Fruit fly (Drosophila melanogaster): ENCODE measurements around the gene CG31897.

CG31897 gene

DNA sequence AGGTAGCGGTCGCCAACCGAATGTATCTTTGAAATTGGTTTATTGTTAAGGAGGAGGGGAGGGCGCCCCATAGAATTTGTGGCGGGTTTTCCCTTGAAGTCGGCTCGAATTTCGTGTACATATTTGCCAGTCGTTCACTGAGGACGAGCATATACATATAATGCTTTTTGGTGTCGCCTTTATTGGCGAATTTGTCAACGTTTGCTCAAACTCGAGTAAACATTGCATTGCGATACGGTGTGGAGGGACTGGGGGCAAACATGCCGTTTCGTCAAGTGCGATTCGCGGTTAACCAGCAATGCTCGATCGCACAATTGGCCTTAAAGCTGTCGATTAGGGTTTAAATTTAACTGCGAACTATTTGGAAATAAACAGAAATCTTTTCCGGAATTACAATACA, 24.7 kb upstream of the CG31897 start:
- no peak for TF ChIP-seq CTCF (optimal IDR thresholded peaks at IDR 0.05)

DNA sequence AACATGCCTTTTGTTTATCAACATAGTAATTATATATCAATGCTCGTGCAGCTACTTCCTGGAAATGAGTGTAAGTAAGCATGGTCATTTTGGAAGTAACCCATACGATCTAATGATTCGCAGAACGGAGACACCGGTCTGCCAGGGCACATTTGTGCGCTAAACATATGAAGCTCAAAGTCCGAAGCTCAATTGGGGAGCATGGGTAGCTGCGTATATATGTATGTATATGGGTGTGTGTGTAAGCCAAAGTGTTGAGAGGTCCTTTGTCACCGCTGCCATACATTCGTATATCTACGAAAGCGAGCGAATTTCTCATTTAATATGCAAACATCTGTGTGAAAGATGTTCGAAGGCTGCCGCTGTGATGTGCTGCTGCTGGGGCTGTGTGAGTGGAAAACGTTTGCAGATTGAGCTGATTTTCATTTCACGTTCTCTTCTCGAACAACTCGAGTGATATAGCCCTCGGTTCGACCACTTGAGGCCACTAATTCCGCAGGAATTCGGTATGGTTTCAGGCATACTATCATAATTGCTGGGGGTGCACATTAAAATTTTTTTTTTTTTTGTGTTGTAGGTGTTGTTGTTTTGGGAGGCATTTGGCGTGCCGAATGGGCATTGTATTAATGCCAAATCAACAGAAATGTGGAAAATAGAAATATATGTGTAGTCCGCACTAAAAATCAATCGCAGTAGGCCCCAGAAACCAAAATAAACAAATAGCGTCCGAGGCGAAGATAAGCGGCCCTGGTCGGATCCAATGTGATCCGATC, 23.9 kb upstream of the CG31897 start:
- no peak for TF ChIP-seq CTCF (optimal IDR thresholded peaks at IDR 0.05)
- TF ChIP-seq CG8478 (optimal IDR thresholded peaks at IDR 0.05), result peak; percentile 23

DNA sequence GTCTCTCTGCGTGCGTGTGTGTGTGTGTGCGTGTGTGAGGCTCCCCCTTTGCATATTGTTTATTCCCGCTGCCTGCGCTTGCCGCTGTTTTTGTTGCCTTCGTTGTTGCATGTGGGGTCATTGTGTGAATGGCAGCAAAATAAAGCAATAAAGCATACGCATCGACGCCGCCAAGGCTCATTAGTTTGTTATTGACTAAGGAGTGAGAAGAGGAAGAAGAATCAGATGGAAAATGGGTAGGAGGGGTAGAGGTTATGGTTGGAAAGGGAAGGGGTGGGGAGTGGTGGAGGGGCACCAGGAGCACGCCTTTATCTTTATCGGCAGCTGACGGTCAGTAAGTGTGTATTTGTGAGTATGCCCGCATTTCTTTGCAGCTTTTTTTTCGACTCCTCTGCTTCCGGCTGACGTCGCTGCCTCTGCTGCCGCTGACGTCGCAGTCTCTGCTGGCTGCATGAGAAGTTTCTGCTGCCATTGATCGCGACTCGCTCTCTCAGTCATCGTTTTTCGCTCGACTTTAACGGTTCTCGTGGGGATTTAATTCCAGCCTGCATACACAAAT, 22.8 kb upstream of the CG31897 start:
- TF ChIP-seq CG8478 (optimal IDR thresholded peaks at IDR 0.05), result no peak
- TF ChIP-seq CTCF (optimal IDR thresholded peaks at IDR 0.05), result no peak

DNA sequence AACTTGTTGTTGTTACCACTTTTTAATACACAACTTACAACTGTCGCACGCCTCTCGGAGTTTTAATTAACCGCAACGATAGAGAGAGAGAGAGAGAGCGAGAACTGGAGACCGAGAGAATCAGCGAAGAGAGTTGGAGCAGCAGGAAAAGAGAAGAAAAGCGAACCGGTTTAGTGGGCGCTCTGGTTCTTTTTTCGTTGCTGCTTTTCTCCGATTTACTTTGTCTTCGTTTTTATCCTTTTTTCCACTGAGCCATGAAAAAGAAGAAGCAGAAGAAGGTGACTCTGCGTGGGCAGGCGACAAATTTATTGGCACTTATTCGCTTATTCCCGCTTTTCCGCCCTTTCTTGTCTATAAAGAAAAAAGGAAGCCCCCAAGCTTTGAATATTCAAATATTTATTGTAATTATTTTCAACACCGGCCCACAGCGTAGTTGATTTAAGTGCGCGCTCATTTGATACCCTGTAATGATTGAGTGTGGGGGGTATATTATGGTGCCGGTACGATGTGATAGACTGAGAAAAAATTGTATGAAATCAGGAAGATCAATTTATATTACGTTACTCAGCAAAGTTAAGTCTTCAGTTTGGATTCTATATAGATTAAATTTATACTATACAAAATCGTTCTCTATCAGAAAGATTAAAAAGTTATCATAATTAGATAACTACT, 21.9 kb upstream of the CG31897 start:
- no peak for TF ChIP-seq CTCF (optimal IDR thresholded peaks at IDR 0.05)
- no peak for TF ChIP-seq CG8478 (optimal IDR thresholded peaks at IDR 0.05)

DNA sequence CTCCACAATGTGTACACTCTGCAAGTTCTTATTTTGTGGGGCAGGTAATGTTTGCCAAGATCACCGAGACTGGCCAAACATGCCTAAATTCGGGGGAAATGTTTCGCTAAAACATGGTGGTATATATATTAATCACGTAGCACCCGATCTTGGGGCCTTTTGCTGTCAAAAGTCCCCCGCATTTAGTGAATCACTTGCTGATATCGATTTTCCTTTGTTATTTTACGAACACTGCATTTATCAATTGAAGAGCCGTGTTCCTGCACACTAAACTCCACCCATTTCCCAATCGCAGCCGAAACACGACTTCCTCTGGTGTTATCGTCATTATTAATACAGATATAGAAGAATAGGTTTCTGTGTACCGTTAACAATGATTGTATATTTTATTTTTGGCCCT, 20.5 kb upstream of the CG31897 start:
- TF ChIP-seq CG8478 (optimal IDR thresholded peaks at IDR 0.05) (no peak), CTCF (optimal IDR thresholded peaks at IDR 0.05) (no peak)

DNA sequence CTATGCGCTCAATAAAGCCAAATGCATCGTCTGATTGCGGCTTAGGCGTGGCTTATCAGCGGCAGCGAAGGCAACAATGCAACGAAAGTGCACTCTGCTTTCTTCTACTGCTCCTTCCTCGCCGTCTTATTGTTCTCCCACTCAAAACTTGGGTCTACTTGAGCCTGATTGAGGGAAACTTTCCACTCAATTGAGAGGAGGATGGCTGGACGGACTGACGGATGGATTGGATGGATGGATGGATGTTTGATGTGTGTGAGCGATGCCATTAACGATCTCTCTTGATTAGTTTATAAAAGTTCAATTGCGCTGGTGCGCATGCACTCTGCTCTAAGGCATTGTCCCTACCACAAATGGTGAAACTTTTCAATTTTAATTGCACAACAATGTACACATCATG, 19.2 kb upstream of the CG31897 start:
- TF ChIP-seq CTCF (optimal IDR thresholded peaks at IDR 0.05) (no peak), CG8478 (optimal IDR thresholded peaks at IDR 0.05) (no peak)

DNA sequence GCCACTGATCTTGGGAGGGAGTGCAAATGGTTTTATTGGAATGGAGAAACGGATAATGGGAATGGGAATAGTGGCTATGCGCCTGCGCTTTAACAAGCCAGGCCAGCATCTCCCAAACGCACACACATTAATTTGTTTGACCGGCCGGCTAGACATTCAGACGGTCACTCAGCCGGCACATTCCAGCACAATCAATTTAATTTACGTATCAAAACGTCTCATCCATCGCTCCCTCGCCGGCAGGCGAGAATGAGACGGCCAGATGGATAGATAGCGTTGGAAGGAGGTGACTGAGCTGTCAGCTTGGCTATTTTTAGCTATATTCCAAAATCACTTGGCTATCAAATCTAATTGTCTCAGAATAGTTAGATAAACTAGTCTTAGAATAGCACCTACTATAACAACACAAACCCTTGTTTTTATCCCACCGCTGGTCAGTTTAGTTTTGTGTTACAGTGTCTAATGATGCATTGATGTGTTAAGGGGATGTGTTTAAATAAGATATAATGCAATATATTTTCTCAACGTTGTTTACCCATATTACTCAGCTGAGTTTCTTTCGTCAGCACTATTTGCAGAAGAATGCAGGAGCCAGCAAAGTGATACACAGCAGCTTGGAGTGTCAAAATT, 18.7 kb upstream of the CG31897 start:
- TF ChIP-seq CG8478 (optimal IDR thresholded peaks at IDR 0.05), result no peak
- TF ChIP-seq CTCF (optimal IDR thresholded peaks at IDR 0.05), result no peak

DNA sequence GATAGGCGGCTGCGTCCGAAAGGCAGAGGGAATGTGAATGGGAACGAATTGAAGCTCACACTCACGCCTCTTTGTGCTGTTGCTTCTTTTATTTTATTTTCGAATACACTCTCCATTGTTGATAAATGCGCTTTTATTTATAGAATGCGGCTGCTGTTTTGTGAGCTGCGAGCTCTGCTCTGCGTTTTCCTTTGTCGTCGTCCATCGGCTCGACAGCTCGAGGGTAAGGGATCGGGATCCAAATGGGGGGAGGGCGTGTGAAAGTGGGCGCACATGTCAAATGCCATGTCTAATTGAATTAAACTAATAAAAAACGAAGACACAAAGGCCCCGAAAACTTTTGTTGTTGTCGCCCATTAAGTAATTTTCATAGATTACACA, 18.2 kb upstream of the CG31897 start:
- TF ChIP-seq CG8478 (optimal IDR thresholded peaks at IDR 0.05) (no peak), CTCF (optimal IDR thresholded peaks at IDR 0.05) (no peak)

DNA sequence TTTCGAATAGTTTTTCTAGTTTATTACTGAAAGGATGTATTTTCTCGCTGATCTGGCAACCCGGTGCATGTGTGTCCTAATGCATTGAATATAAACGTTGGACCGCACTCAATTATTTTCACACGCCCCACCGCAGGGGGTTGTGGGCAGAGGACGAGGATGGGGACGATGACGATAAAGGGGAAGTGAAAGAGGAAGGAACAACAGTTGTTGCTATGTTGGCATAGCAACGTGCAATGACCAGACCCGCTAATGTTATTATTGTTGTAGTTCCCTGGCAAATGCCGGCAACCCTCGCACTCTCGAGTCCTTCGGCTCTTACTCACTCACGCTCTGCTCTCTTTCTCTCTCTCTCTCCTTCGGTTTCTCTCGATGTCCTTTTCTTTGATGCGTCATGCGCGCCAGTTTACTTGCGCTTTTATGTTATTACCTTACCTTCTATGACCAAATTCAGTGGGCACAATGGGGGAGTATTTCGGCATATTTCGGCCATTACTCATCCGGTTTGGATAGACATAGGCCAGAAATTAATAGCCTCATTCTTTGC, 17.5 kb upstream of the CG31897 start:
- no peak for TF ChIP-seq CG8478 (optimal IDR thresholded peaks at IDR 0.05)
- no peak for TF ChIP-seq CTCF (optimal IDR thresholded peaks at IDR 0.05)

DNA sequence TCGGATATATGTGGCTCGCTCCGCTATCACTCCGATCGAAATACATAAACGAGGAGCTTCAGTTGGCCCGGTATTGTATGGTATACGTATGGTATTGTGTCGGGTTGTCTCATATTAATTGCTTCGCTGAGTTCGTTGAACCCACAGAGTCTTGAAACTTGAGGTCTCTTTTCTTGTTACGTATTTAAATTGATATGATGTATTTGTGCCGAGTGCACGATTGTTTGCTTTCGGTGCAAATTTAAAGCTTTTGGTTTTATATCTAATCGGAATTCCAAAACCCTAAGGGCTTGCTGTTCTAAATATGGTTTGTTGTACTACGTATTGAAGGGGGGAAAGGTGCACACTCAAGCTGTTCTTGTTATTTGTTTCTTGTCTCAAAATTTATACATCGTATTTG, 17.0 kb upstream of the CG31897 start:
- TF ChIP-seq CTCF (optimal IDR thresholded peaks at IDR 0.05) (no peak), CG8478 (optimal IDR thresholded peaks at IDR 0.05) (no peak)

DNA sequence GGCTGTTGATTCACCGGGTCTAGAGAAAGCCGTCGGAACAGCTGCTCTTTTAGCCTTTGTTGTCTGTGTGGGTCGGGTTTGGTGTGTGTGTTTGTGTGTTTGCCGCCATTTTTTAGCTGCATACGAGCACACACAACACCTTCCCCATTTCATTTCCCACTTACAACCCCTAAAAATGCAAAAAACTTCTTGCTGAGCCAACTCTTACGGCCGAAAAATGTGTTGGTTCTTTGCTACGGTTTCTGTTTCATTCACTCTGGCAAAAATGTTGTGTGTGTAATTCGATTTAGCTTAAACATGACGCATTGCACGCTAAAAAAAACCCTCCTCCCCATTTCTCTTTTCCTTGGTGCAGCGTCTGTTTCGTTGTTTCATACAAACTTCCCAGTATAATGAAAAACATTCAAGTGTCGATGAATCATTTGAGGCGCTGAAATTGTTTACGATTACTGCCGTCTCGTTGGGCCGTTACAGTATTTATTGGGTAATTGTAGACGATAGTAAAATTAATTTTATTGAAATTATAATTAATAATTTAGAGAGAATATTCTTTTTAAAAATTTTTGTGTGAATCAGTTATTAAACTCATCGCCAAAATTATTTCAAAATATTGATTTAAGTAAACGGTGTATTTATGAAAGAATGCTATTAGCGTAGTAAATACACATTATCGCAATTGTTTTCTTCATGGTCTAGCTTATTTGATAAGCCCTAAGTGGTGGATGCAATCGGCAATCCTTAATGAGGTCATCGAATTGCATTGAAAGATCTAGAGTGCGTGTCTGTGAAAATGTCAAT, 16.1 kb upstream of the CG31897 start:
- TF ChIP-seq CG8478 (optimal IDR thresholded peaks at IDR 0.05) (no peak), CTCF (optimal IDR thresholded peaks at IDR 0.05) (no peak)

DNA sequence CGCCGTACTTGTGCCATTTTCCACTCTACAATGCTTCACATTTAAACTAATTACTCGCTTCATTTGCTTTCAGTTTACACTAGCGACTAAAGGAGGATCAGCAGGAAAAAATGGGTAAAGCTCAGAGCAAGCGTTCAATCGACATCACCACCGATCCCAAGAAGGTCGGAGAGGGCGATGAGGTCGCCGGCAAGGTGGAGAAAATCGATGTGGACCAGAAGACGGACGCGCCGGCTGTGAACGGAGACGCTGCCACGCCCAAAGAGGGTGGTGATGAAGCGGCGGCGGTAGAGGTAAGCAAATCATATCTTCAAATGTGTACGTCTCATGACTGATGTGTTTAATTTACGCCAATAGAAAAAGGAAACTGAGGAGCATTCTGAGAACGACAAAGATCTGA, 15.4 kb upstream of the CG31897 start:
- TF ChIP-seq CG8478 (optimal IDR thresholded peaks at IDR 0.05), result no peak
- no peak for TF ChIP-seq CTCF (optimal IDR thresholded peaks at IDR 0.05)

DNA sequence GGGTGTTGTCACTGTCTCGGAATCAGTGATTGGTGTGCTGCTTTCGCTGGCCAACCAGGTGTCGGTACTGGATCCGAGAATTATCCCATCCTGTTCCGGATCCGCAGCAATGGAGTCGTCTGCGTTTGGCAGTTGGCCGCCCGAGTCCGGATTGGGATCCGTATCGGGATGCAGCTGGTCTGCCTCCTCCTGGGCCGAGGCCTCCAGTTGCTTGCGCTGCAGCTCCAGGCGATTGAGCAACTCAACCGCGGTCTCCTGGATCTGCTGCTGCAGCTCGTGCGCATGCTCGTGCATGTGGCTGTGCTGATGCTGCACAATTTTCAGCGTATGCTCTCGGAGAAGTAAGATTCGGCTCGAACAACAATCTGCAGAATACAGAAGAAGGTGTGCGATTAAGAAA, 10.1 kb upstream of the CG31897 start:
- TF ChIP-seq CTCF (optimal IDR thresholded peaks at IDR 0.05), result no peak
- TF ChIP-seq CG8478 (optimal IDR thresholded peaks at IDR 0.05), result no peak

DNA sequence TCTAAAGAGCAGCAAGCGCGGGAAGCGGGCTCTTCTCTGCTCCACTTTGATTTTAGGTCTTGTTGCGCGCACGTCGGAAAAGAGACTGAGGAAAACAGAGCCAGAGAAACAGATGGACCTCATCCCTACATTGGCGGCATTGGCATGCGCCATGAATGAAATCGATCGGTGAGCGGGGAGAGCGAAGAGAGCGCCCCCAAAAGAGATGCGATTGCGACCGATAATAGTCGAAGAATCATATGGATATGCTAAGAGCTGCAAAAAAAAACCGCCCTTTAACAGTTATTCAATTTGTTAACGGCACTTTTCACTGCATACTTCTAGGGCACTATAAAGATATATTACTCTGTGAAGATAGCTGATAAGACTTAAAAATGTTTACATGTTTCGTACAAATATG, 8.7 kb upstream of the CG31897 start, which contains the start of gene grk:
grk (minus strand) TSS at position 87 of the 400 bp plus-strand sequence.
- TF ChIP-seq CG8478 (optimal IDR thresholded peaks at IDR 0.05), result no peak
- TF ChIP-seq CTCF (optimal IDR thresholded peaks at IDR 0.05), result no peak

DNA sequence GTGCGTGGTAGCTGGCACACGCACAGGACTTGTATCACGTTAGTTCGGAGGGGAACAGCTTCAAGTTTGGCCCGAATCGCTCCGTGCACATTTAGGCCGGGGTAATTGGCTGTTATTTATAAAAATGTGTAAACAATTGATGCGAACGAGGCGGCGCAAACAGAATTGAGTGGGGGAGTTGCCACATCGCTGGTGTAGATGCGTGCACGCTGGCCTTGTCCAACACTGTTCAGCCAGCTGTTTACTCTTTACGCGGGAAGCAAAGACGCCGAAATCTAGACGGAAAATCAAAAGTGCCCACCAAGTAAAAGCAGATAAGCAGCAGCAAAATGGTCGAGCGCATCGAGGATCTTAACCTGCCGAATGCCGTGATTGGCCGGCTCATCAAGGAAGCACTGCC, 5.1 kb upstream of the CG31897 start, which contains the start of the genes D12 and Chrac-14:
D12 (minus strand) TSS at position 190 of the 400 bp plus-strand sequence.
Chrac-14 (plus strand) TSS at position 230 of the 400 bp plus-strand sequence.
- TF ChIP-seq CTCF (optimal IDR thresholded peaks at IDR 0.05), result no peak
- no peak for TF ChIP-seq CG8478 (optimal IDR thresholded peaks at IDR 0.05)
